Fruit fly (Drosophila melanogaster) Kc167 (cell line): ENCODE results near the gene dsf.

Source experiments
- Myc ChIP-seq: fragments of >200 bp; optimal IDR thresholded peaks from 2 replicates; lab custom pipeline; 2017; ENCODE audit warnings: missing external identifiers
- Sin3A ChIP-seq: fragments of >200 bp; optimal IDR thresholded peaks from 2 replicates; lab custom pipeline; 2018; ENCODE audit warnings: missing external identifiers
- h ChIP-seq: fragments of >200 bp; optimal IDR thresholded peaks from 3 replicates; lab custom pipeline; 2018; ENCODE audit warnings: missing external identifiers
- insv ChIP-seq: fragments of >200 bp; optimal IDR thresholded peaks from 3 replicates; lab custom pipeline; 2018; ENCODE audit warnings: missing external identifiers
- psq ChIP-seq: fragments of >200 bp; optimal IDR thresholded peaks from 2 replicates; lab custom pipeline; 2017; ENCODE audit warnings: missing external identifiers
- ttk ChIP-seq: sonication (Bioruptor generic); optimal IDR thresholded peaks from 2 replicates; lab custom pipeline; 2017; ENCODE audit warnings: missing external identifiers

dsf gene

dm6 chr2L:5977070-5977728, 51.5 kb downstream of the dsf start:
- no peak for TF ChIP-seq psq (lab: Kevin White, UChicago)
- TF ChIP-seq insv (lab: Kevin White, UChicago), result no peak
- no peak for TF ChIP-seq Sin3A
- TF ChIP-seq h (lab: Kevin White, UChicago), result no peak
- TF ChIP-seq Myc (lab: Kevin White, UChicago), result no peak
- no peak for TF ChIP-seq ttk

- TF ChIP-seq h (lab: Kevin White, UChicago) (no peak), psq (lab: Kevin White, UChicago) (no peak), Myc (lab: Kevin White, UChicago) (no peak), insv (lab: Kevin White, UChicago) (no peak), ttk (no peak), Sin3A (no peak)
Observed at dm6 chr2L:5977729-5978078, 52.0 kb downstream of the dsf start.

DNA sequence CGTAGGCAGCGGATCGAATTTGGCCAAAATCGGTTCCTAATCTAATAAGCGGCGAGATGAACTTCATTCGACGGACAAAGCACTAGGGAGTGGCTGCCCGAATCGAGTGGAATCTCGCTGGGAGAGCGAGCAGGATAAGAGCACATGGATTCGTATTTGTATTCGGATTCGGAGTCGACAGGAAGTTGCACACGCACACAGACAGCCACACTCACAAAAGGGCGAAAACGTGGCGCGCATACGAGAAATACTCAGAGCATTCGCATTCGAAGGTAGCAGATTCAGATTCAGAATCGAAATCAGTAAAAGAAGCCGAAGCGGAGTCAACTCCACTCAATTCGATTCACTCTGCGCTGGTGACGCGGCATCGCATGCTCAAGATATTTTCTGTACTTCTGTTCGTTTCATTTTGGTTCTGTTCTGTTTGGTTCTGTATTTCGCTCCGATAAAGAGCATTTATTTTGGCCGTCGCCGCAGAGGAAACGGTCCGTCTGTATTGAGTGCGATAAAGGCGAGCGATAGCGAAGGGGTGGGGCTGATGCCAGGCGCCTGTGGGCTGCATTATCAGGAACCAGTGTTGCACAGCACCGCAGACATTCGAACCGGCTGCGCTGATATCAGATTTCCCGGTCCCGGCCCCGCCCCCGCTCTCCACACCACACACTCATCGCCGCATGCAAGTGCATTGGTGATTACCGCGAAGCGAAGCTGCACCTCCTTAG, 52.8 kb downstream of the dsf start:
- TF ChIP-seq psq (lab: Kevin White, UChicago), result no peak
- no peak for TF ChIP-seq Myc (lab: Kevin White, UChicago)
- TF ChIP-seq h (lab: Kevin White, UChicago), result no peak
- TF ChIP-seq Sin3A, result no peak
- TF ChIP-seq ttk, result no peak
- TF ChIP-seq insv (lab: Kevin White, UChicago), result no peak

- TF ChIP-seq Myc (lab: Kevin White, UChicago) (no peak), h (lab: Kevin White, UChicago) (no peak), ttk (no peak), insv (lab: Kevin White, UChicago) (no peak), psq (lab: Kevin White, UChicago) (no peak), Sin3A (no peak)
Observed at dm6 chr2L:5979055-5979399, 53.3 kb downstream of the dsf start.

- TF ChIP-seq h (lab: Kevin White, UChicago) (no peak), ttk (no peak), Sin3A (no peak), psq (lab: Kevin White, UChicago) (no peak), insv (lab: Kevin White, UChicago) (no peak), Myc (lab: Kevin White, UChicago) (no peak)
Observed at dm6 chr2L:5979957-5980861, 54.5 kb downstream of the dsf start.

DNA sequence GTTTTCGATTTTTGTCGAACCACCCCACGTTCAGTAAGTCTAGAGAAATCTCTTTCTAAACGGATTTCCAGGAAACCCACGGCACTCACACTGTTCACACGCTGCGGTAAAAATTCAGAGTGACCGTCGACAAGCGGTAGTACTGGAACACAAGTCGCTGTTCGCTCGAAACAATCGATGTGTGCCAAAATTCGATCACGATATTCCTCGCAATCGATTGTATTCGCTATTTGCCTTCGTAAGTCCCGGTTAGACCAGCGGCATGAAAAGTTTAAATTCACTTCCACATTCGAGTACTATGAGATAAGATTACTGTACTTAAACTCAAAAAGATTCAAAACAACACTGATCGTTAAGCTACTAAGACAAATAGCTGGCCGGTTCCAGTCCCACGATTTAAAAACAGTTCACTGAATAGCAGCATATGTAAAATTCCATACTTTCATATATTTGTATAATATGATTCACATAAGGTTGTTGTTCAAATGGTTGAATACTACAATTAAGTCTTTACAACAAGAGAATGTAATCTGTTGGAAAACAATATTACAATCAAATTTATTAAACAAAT, 55.2 kb downstream of the dsf start, which contains the start of gene chic:
Gene chic, minus strand, starts transcription at position 157 of the 571 bp plus-strand sequence.
- TF ChIP-seq insv (lab: Kevin White, UChicago) (no peak), Sin3A (no peak), Myc (lab: Kevin White, UChicago) (no peak), ttk (no peak), psq (lab: Kevin White, UChicago) (no peak), h (lab: Kevin White, UChicago) (no peak)

DNA sequence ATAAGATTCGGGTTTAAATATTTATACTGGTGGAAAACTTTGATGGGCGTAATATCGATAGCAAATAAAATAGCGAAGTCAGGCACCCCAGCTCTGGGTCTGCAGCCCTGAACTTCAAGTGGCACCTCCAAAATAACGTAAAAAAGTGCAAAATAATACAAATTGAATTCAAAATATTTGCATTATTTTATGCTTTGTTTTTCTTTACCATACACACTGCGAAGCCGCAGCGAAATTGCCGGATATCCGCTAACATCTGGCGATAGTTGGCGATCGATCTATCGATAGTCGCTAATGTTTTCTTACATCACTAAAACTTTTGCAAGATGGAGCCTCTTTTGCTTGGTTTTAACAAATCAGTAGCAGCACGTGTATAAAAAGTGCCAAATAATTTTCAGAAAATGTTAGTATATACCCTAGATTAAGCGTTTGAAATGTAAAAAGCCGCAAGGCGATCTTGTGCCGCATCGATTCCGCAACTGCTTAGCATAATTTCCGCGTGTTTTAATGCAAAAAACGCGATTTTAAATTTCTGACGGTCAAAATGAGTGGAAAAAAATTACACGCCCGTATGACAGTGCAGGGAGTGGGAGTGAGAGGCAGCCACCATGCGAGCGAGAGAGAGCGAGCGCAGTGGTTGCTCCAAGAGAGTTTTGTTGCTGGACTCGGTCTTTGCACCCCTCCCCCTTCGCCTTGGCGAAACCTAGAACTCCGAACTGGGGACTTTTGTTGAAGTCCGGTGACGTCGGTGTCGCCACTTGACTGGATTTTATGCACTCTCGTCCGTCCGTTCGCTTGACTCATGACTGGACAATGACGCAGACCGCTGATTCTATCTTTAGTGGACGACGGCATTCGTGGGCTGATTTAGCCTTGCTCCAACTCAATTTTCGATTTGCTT, 55.9 kb downstream of the dsf start, which contains the start of gene eIF4A:
Gene eIF4A, plus strand, starts transcription at position 332 of the 901 bp plus-strand sequence.
- TF ChIP-seq insv (lab: Kevin White, UChicago), result no peak

dm6 chr2L:5982334-5982987, 56.7 kb downstream of the dsf start:
- TF ChIP-seq psq (lab: Kevin White, UChicago) (no peak), insv (lab: Kevin White, UChicago) (no peak), ttk (no peak), Sin3A (no peak), Myc (lab: Kevin White, UChicago) (no peak), h (lab: Kevin White, UChicago) (no peak)

- TF ChIP-seq insv (lab: Kevin White, UChicago) (no peak), ttk (no peak)
Observed at dm6 chr2L:5983236-5983635, 57.5 kb downstream of the dsf start.

DNA sequence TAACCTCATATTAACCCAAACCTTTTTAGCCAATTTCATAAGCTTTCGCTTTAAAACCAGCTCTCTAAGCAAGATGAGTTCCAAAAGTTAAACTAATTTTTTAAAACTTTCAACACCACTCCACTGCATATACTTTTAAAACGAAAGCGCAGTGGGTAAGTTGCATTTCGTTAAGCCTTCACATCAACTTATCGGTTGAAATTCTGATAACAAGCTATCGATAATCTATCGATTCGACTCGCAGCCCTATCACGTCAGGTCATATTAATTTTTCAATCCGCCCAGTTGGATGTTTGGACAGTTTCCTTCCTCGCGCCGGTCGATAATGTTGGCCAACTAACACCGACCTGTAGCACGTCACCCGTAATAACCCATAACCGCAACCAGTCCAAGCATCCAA, 60.4 kb downstream of the dsf start, which contains the start of gene ifc:
Gene ifc, plus strand, starts transcription at position 255 of the 400 bp plus-strand sequence.
- TF ChIP-seq Myc (lab: Kevin White, UChicago), result no peak
- no peak for TF ChIP-seq insv (lab: Kevin White, UChicago)
- no peak for TF ChIP-seq ttk
- no peak for TF ChIP-seq h (lab: Kevin White, UChicago)
- TF ChIP-seq psq (lab: Kevin White, UChicago), result no peak
- no peak for TF ChIP-seq Sin3A
